Worm (Caenorhabditis elegans) whole organism, L2 larva: Measurements from ENCODE around the gene W08F4.12.

ENCODE experiments used
- C34F6.9 ChIP-seq: fragments of 150-350 bp; optimal IDR thresholded peaks from 2 replicates; lab custom pipeline; 2014; ENCODE audit warnings: missing biosample characterization, missing genetic modification characterization
- R02D3.7 ChIP-seq: fragments of 150-350 bp; optimal IDR thresholded peaks from 2 replicates; lab custom pipeline; 2014; ENCODE audit warnings: missing biosample characterization, missing genetic modification characterization
- Y55F3AM.14 ChIP-seq: fragments of 200-800 bp; sonication (Bioruptor generic); optimal IDR thresholded peaks from 2 replicates; lab custom pipeline; 2018; ENCODE audit warnings: mild to moderate bottlenecking, missing genetic modification characterization, missing compliant biosample characterization
- ZK546.5 ChIP-seq: sonication (generic microtip); optimal IDR thresholded peaks from 2 replicates; lab custom pipeline; 2017; ENCODE audit warnings: missing biosample characterization, missing genetic modification characterization
- alr-1 ChIP-seq: fragments of 150-350 bp; optimal IDR thresholded peaks from 2 replicates; lab custom pipeline; 2014; ENCODE audit warnings: missing biosample characterization, missing genetic modification characterization
- aly-2 ChIP-seq: fragments of 150-350 bp; optimal IDR thresholded peaks from 2 replicates; lab custom pipeline; 2014; ENCODE audit warnings: missing biosample characterization, missing genetic modification characterization
- ama-1 ChIP-seq: fragments of 150-350 bp; optimal IDR thresholded peaks from 2 replicates; lab custom pipeline; 2018; ENCODE audit warnings: inconsistent platforms
- ceh-16 ChIP-seq: fragments of 150-350 bp; optimal IDR thresholded peaks from 2 replicates; lab custom pipeline; 2014; ENCODE audit warnings: missing biosample characterization, missing genetic modification characterization
- ceh-82 ChIP-seq: fragments of 150-350 bp; optimal IDR thresholded peaks from 2 replicates; lab custom pipeline; 2014; ENCODE audit warnings: missing biosample characterization, missing genetic modification characterization
- crh-2 ChIP-seq: sonication (generic microtip); optimal IDR thresholded peaks from 2 replicates; lab custom pipeline; 2017; ENCODE audit warnings: missing biosample characterization, missing genetic modification characterization
- egl-27 ChIP-seq: sonication (generic microtip); optimal IDR thresholded peaks from 3 replicates; lab custom pipeline; 2017; ENCODE audit warnings: missing biosample characterization, missing genetic modification reagents, missing genetic modification characterization
- elt-1 ChIP-seq: fragments of 150-350 bp; optimal IDR thresholded peaks from 2 replicates; lab custom pipeline; 2014; ENCODE audit warnings: missing biosample characterization, missing genetic modification characterization
- elt-3 ChIP-seq: sonication (generic microtip); optimal IDR thresholded peaks from 2 replicates; lab custom pipeline; 2017; ENCODE audit warnings: missing biosample characterization, missing genetic modification characterization
- fos-1 ChIP-seq: fragments of 150-350 bp; optimal IDR thresholded peaks from 2 replicates; lab custom pipeline; 2014; ENCODE audit warnings: missing biosample characterization, missing genetic modification characterization
- lin-11 ChIP-seq: fragments of 150-350 bp; sonication (generic microtip); optimal IDR thresholded peaks from 2 replicates; lab custom pipeline; 2014; ENCODE audit warnings: missing biosample characterization, missing genetic modification characterization, inconsistent platforms, mixed read lengths
- lin-13 ChIP-seq: fragments of 150-350 bp; optimal IDR thresholded peaks from 2 replicates; lab custom pipeline; 2014; ENCODE audit warnings: missing biosample characterization, missing genetic modification reagents, missing genetic modification characterization
- lin-39 ChIP-seq: fragments of 150-350 bp; optimal IDR thresholded peaks from 2 replicates; lab custom pipeline; 2014; ENCODE audit warnings: missing biosample characterization, missing genetic modification reagents, missing genetic modification characterization
- lsy-2 ChIP-seq, 2 experiments: fragments of 150-350 bp in 1 of 2; sonication (generic microtip) in 1 of 2; optimal IDR thresholded peaks; 2 replicates each; lab custom pipeline; 2014 to 2017; ENCODE audit warnings: missing biosample characterization in 2 of 2, missing genetic modification characterization in 2 of 2
- mab-5 ChIP-seq: fragments of 150-350 bp; optimal IDR thresholded peaks from 2 replicates; lab custom pipeline; 2014; ENCODE audit warnings: missing biosample characterization, missing genetic modification characterization
- mbf-1 ChIP-seq: sonication (generic microtip); optimal IDR thresholded peaks from 2 replicates; lab custom pipeline; 2017; ENCODE audit warnings: missing biosample characterization, missing genetic modification characterization
- mdl-1 ChIP-seq, 2 experiments: fragments of 150-350 bp in 1 of 2; sonication (generic microtip) in 1 of 2; optimal IDR thresholded peaks; 2 replicates each; lab custom pipeline; 2017; ENCODE audit warnings: missing biosample characterization in 2 of 2, missing genetic modification characterization in 2 of 2
- nhr-10 ChIP-seq: sonication (generic microtip); optimal IDR thresholded peaks from 2 replicates; lab custom pipeline; 2017; ENCODE audit warnings: missing biosample characterization, missing genetic modification characterization
- nhr-11 ChIP-seq: fragments of 150-350 bp; optimal IDR thresholded peaks from 2 replicates; lab custom pipeline; 2014; ENCODE audit warnings: missing biosample characterization, missing genetic modification characterization
- nhr-12 ChIP-seq: fragments of 150-350 bp; optimal IDR thresholded peaks from 2 replicates; lab custom pipeline; 2014; ENCODE audit warnings: missing biosample characterization, missing genetic modification characterization
- nhr-129 ChIP-seq: fragments of 150-350 bp; optimal IDR thresholded peaks from 2 replicates; lab custom pipeline; 2014; ENCODE audit warnings: missing biosample characterization, missing genetic modification characterization
- nhr-21 ChIP-seq: fragments of 150-350 bp; optimal IDR thresholded peaks from 2 replicates; lab custom pipeline; 2014; ENCODE audit warnings: missing biosample characterization, missing genetic modification characterization
- nhr-23 ChIP-seq: fragments of 150-350 bp; optimal IDR thresholded peaks from 2 replicates; lab custom pipeline; 2014; ENCODE audit warnings: missing biosample characterization, missing genetic modification reagents, missing genetic modification characterization
- nhr-237 ChIP-seq: fragments of 150-350 bp; optimal IDR thresholded peaks from 2 replicates; lab custom pipeline; 2014; ENCODE audit warnings: missing biosample characterization, missing genetic modification characterization
- nhr-25 ChIP-seq: fragments of 150-350 bp; sonication (generic microtip); optimal IDR thresholded peaks from 3 replicates; lab custom pipeline; 2014; ENCODE audit warnings: missing biosample characterization, missing genetic modification characterization
- nhr-6 ChIP-seq: fragments of 150-350 bp; optimal IDR thresholded peaks from 2 replicates; lab custom pipeline; 2014; ENCODE audit warnings: missing biosample characterization, missing genetic modification characterization
- nhr-77 ChIP-seq: fragments of 150-350 bp; optimal IDR thresholded peaks from 2 replicates; lab custom pipeline; 2014; ENCODE audit warnings: missing biosample characterization, missing genetic modification characterization
- peb-1 ChIP-seq: fragments of 150-350 bp; optimal IDR thresholded peaks from 2 replicates; lab custom pipeline; 2014; ENCODE audit warnings: missing biosample characterization, missing genetic modification characterization
- skn-1 ChIP-seq: sonication (generic microtip); optimal IDR thresholded peaks from 2 replicates; lab custom pipeline; 2017; ENCODE audit warnings: missing biosample characterization, missing genetic modification characterization
- sma-3 ChIP-seq: sonication (generic microtip); optimal IDR thresholded peaks from 2 replicates; lab custom pipeline; 2016; ENCODE audit warnings: missing genetic modification reagents, missing genetic modification characterization, missing compliant biosample characterization
- sma-9 ChIP-seq, 2 experiments: fragments of 150-350 bp in 1 of 2; sonication (generic microtip) in 1 of 2; optimal IDR thresholded peaks; 2 replicates each; lab custom pipeline; 2014 to 2016; ENCODE audit warnings: missing genetic modification characterization in 2 of 2, mild to moderate bottlenecking in 1 of 2, missing biosample characterization in 1 of 2, missing compliant biosample characterization in 1 of 2, missing genetic modification reagents in 1 of 2, moderate library complexity in 1 of 2
- snpc-4 ChIP-seq: fragments of 150-350 bp; optimal IDR thresholded peaks from 2 replicates; lab custom pipeline; 2014; ENCODE audit warnings: missing biosample characterization, missing genetic modification characterization
- unc-39 ChIP-seq: fragments of 150-350 bp; optimal IDR thresholded peaks from 2 replicates; lab custom pipeline; 2014; ENCODE audit warnings: missing biosample characterization, missing genetic modification characterization
- unc-55 ChIP-seq: fragments of 150-350 bp; sonication (generic microtip); optimal IDR thresholded peaks from 3 replicates; lab custom pipeline; 2014; ENCODE audit warnings: missing biosample characterization, missing genetic modification reagents, missing genetic modification characterization
- unc-62 ChIP-seq: fragments of 150-350 bp; optimal IDR thresholded peaks from 2 replicates; lab custom pipeline; 2014; ENCODE audit warnings: missing biosample characterization, missing genetic modification reagents, missing genetic modification characterization
- zag-1 ChIP-seq: fragments of 150-350 bp; optimal IDR thresholded peaks from 2 replicates; lab custom pipeline; 2014; ENCODE audit warnings: missing biosample characterization, missing genetic modification characterization
- ztf-1 ChIP-seq: fragments of 200-800 bp; sonication (Bioruptor generic); conservative IDR thresholded peaks from 2 replicates; pipeline ENCODE4 v1.3.6; 2022; ENCODE audit warnings: missing genetic modification characterization, missing compliant biosample characterization
- ztf-11 ChIP-seq: sonication (generic microtip); optimal IDR thresholded peaks from 2 replicates; lab custom pipeline; 2017; ENCODE audit warnings: missing biosample characterization, missing genetic modification characterization
- ztf-4 ChIP-seq: fragments of 150-350 bp; optimal IDR thresholded peaks from 2 replicates; lab custom pipeline; 2014; ENCODE audit warnings: missing biosample characterization, missing genetic modification characterization

The W08F4.12 gene

ce11 chrII:584321-584848, at the start of gene W08F4.12, which contains the start of gene W08F4.13:
TSS of gene W08F4.12 (minus strand) at chrII:584421.
TSS of gene W08F4.13 (plus strand) at chrII:584798.
- TF ChIP-seq nhr-129 (tag; lab: Kevin White, UChicago) = no peak
- TF ChIP-seq mbf-1 (tag; lab: Kevin White, UChicago) = no peak
- no peak for TF ChIP-seq unc-62
- no peak for TF ChIP-seq ztf-4
- no peak for TF ChIP-seq ztf-11
- no peak for TF ChIP-seq ceh-82
- TF ChIP-seq fos-1 (tag; lab: Kevin White, UChicago) = no peak
- TF ChIP-seq mab-5 = no peak
- TF ChIP-seq Y55F3AM.14 (GFP tag; lab: Kevin White, UChicago) = no peak
- no peak for TF ChIP-seq ztf-1 (GFP tag; lab: Robert Waterston, UW)
- no peak for TF ChIP-seq nhr-21 (tag; lab: Kevin White, UChicago)
- no peak for TF ChIP-seq lsy-2 (tag; optimal IDR thresholded peaks at IDR 0.05; lab: Kevin White, UChicago)
- no peak for TF ChIP-seq elt-1 (tag; lab: Kevin White, UChicago)

- TF ChIP-seq ama-1 (no peak), ceh-82 (no peak)
These were observed 49.8 kb upstream of the W08F4.12 start, which contains the start of gene T04B8.1 for ce11 chrII:633984-634383. TSS of gene T04B8.1 (plus strand) at chrII:634284.

- no peak for TF ChIP-seq ama-1
- TF ChIP-seq sma-9 (GFP tag; optimal IDR thresholded peaks at IDR 0.05; lab: Kevin White, UChicago) = no peak
- no peak for TF ChIP-seq sma-9 (tag; optimal IDR thresholded peaks at IDR 0.05; lab: Kevin White, UChicago)
- no peak for TF ChIP-seq nhr-23
- no peak for TF ChIP-seq fos-1 (tag; lab: Kevin White, UChicago)
- no peak for TF ChIP-seq unc-39 (tag; lab: Kevin White, UChicago)
- no peak for TF ChIP-seq unc-55 (GFP tag; lab: Kevin White, UChicago)
- no peak for TF ChIP-seq ceh-16 (tag; lab: Kevin White, UChicago)
- TF ChIP-seq sma-3 (GFP tag; lab: Kevin White, UChicago) = no peak
- TF ChIP-seq aly-2 (tag; lab: Kevin White, UChicago) = no peak
- no peak for TF ChIP-seq lin-11 (tag; lab: Kevin White, UChicago)
These were observed 43.7 kb upstream of the W08F4.12 start for ce11 chrII:627913-628312.

- TF ChIP-seq unc-62 (no peak), nhr-25 (tag; lab: Kevin White, UChicago) (no peak), ama-1 (no peak), ceh-16 (tag; lab: Kevin White, UChicago) (no peak), crh-2 (no peak), R02D3.7 (tag; lab: Kevin White, UChicago) (no peak), nhr-129 (tag; lab: Kevin White, UChicago) (no peak), elt-3 (tag; lab: Kevin White, UChicago) (no peak), mdl-1 (tag; optimal IDR thresholded peaks at IDR 0.05; lab: Kevin White, UChicago) (no peak), C34F6.9 (no peak), alr-1 (tag; lab: Kevin White, UChicago) (no peak)
- TF ChIP-seq, all 48 proteins: peak for 0
These were observed 43.0 kb upstream of the W08F4.12 start, which contains the start of gene arrd-1 for ce11 chrII:627205-627604. TSS of gene arrd-1 (plus strand) at chrII:627505.

- TF ChIP-seq nhr-10 (tag; lab: Kevin White, UChicago) (no peak), mab-5 (no peak), unc-39 (tag; lab: Kevin White, UChicago) (no peak), nhr-6 (tag; lab: Kevin White, UChicago) (no peak), skn-1 (tag; lab: Kevin White, UChicago) (no peak), Y55F3AM.14 (GFP tag; lab: Kevin White, UChicago) (no peak), nhr-129 (tag; lab: Kevin White, UChicago) (peak; percentile 36), lin-39 (tag; lab: Kevin White, UChicago) (no peak), fos-1 (tag; lab: Kevin White, UChicago) (peak; percentile 63), ama-1 (no peak), sma-9 (GFP tag; optimal IDR thresholded peaks at IDR 0.05; lab: Kevin White, UChicago) (peak; percentile 59), sma-9 (tag; optimal IDR thresholded peaks at IDR 0.05; lab: Kevin White, UChicago) (no peak), C34F6.9 (peak; percentile 46), lin-11 (tag; lab: Kevin White, UChicago) (no peak), nhr-11 (tag; lab: Kevin White, UChicago) (no peak), ztf-1 (GFP tag; lab: Robert Waterston, UW) (no peak), nhr-23 (no peak), nhr-25 (tag; lab: Kevin White, UChicago) (peak; percentile 73), alr-1 (tag; lab: Kevin White, UChicago) (no peak), ceh-82 (no peak), nhr-12 (no peak), lin-13 (GFP tag; lab: Kevin White, UChicago) (no peak), ztf-4 (no peak), elt-3 (tag; lab: Kevin White, UChicago) (no peak), sma-3 (GFP tag; lab: Kevin White, UChicago) (peak; percentile 56), crh-2 (peak; percentile 3), peb-1 (tag; lab: Kevin White, UChicago) (no peak), zag-1 (tag; lab: Kevin White, UChicago) (no peak), snpc-4 (tag; lab: Kevin White, UChicago) (no peak), ZK546.5 (no peak), egl-27 (tag; lab: Kevin White, UChicago) (peak; percentile 1), nhr-77 (tag; lab: Kevin White, UChicago) (no peak), lsy-2 (tag; optimal IDR thresholded peaks at IDR 0.05; lab: Kevin White, UChicago) (no peak), nhr-237 (tag; lab: Kevin White, UChicago) (no peak)
These were observed 41.7 kb upstream of the W08F4.12 start for ce11 chrII:625926-626325.
